Worm (Caenorhabditis elegans) whole organism, young adult: Measurements from ENCODE around the gene K01A6.7.

Experiments used
- B0019.2 ChIP-seq: fragments of 200-800 bp; sonication (Bioruptor generic); conservative IDR thresholded peaks from 2 replicates; pipeline ENCODE4 v1.3.6; 2022; ENCODE audit warnings: missing genetic modification reagents, missing genetic modification characterization, missing compliant biosample characterization
- B0336.3 ChIP-seq: fragments of 200-800 bp; sonication (Bioruptor generic); IDR thresholded peaks from 2 replicates; pipeline ENCODE4 v1.3.6; 2022; ENCODE audit warnings: missing genetic modification characterization, missing compliant biosample characterization
- F10E7.11 ChIP-seq: sonication (generic microtip); optimal IDR thresholded peaks from 2 replicates; lab custom pipeline; 2017; ENCODE audit warnings: mild to moderate bottlenecking, missing genetic modification characterization, moderate library complexity, missing compliant biosample characterization
- F22D6.2 ChIP-seq: sonication (generic microtip); optimal IDR thresholded peaks from 2 replicates; lab custom pipeline; 2016; ENCODE audit warnings: mild to moderate bottlenecking, missing genetic modification characterization, missing compliant biosample characterization
- F57A8.1 ChIP-seq: fragments of 200-800 bp; sonication (Bioruptor generic); optimal IDR thresholded peaks from 2 replicates; lab custom pipeline; 2018; ENCODE audit warnings: mild to moderate bottlenecking, missing genetic modification characterization, moderate library complexity, missing compliant biosample characterization
- F57C9.4 ChIP-seq: sonication (generic microtip); optimal IDR thresholded peaks from 2 replicates; lab custom pipeline; 2017; ENCODE audit warnings: mild to moderate bottlenecking, missing genetic modification characterization, missing compliant biosample characterization
- K11D2.4 ChIP-seq: fragments of 200-800 bp; sonication (Bioruptor generic); IDR thresholded peaks from 2 replicates; pipeline ENCODE4 v1.3.6; 2022; ENCODE audit warnings: missing genetic modification reagents, missing genetic modification characterization, missing compliant biosample characterization
- K12H6.12 ChIP-seq: fragments of 200-800 bp; sonication (Bioruptor generic); optimal IDR thresholded peaks from 2 replicates; lab custom pipeline; 2018; ENCODE audit warnings: mild to moderate bottlenecking, missing genetic modification characterization, missing compliant biosample characterization
- Y56A3A.18 ChIP-seq: fragments of 200-800 bp; sonication (Bioruptor generic); IDR thresholded peaks from 2 replicates; pipeline ENCODE4 v1.3.6; 2022; ENCODE audit warnings: missing genetic modification reagents, missing genetic modification characterization, missing compliant biosample characterization
- akir-1 ChIP-seq: fragments of 200-800 bp; sonication (Bioruptor generic); optimal IDR thresholded peaks from 2 replicates; lab custom pipeline; 2018; ENCODE audit warnings: mild to moderate bottlenecking, missing genetic modification characterization, moderate library complexity, missing compliant biosample characterization
- bed-1 ChIP-seq: fragments of 200-800 bp; sonication (Bioruptor generic); IDR thresholded peaks from 2 replicates; pipeline ENCODE4 v1.3.6; 2022; ENCODE audit warnings: missing genetic modification reagents, missing genetic modification characterization, missing compliant biosample characterization
- cebp-1 ChIP-seq, 2 experiments: fragments of 200-800 bp in 1 of 2; sonication (Bioruptor generic) in 1 of 2; sonication (generic microtip) in 1 of 2; IDR thresholded peaks in 1 of 2; optimal IDR thresholded peaks in 1 of 2; 2 replicates each; pipeline versions ENCODE4 v1.3.6 to Lab custom; 2017 to 2022; ENCODE audit warnings: missing compliant biosample characterization in 2 of 2, missing genetic modification characterization in 2 of 2, mild to moderate bottlenecking in 1 of 2, missing genetic modification reagents in 1 of 2, moderate library complexity in 1 of 2
- ceh-27 ChIP-seq: fragments of 200-800 bp; sonication (Bioruptor generic); optimal IDR thresholded peaks from 2 replicates; lab custom pipeline; 2018; ENCODE audit warnings: mild to moderate bottlenecking, missing genetic modification characterization, moderate library complexity, missing compliant biosample characterization
- ceh-79 ChIP-seq: sonication (generic microtip); optimal IDR thresholded peaks from 2 replicates; lab custom pipeline; 2017; ENCODE audit warnings: mild to moderate bottlenecking, missing genetic modification characterization, missing compliant biosample characterization
- dpff-1 ChIP-seq: sonication (generic microtip); optimal IDR thresholded peaks from 2 replicates; lab custom pipeline; 2017; ENCODE audit warnings: mild to moderate bottlenecking, missing genetic modification characterization, missing compliant biosample characterization
- fkh-3 ChIP-seq: sonication (generic microtip); optimal IDR thresholded peaks from 2 replicates; lab custom pipeline; 2016; ENCODE audit warnings: mild to moderate bottlenecking, missing genetic modification characterization, missing compliant biosample characterization
- hmg-1.2 ChIP-seq: fragments of 200-800 bp; sonication (Bioruptor generic); IDR thresholded peaks from 2 replicates; pipeline ENCODE4 v1.3.6; 2022; ENCODE audit warnings: missing genetic modification reagents, missing genetic modification characterization, missing compliant biosample characterization
- lin-35 ChIP-seq, 3 experiments: fragments of 150-350 bp in 2 of 3; sonication (generic microtip) in 1 of 3; optimal IDR thresholded peaks; 2 replicates each; lab custom pipeline; 2014 to 2018; ENCODE audit warnings: missing biosample characterization in 3 of 3, missing genetic modification characterization in 3 of 3, missing genetic modification reagents in 3 of 3
- lin-54 ChIP-seq: fragments of 200-800 bp; sonication (Bioruptor generic); optimal IDR thresholded peaks from 2 replicates; lab custom pipeline; 2018; ENCODE audit warnings: mild to moderate bottlenecking, missing genetic modification characterization, missing compliant biosample characterization
- lir-1 ChIP-seq: fragments of 200-800 bp; sonication (Bioruptor generic); conservative IDR thresholded peaks from 2 replicates; pipeline ENCODE4 v1.3.6; 2022; ENCODE audit warnings: missing genetic modification reagents, missing genetic modification characterization, missing compliant biosample characterization
- madf-10 ChIP-seq: sonication (generic microtip); optimal IDR thresholded peaks from 2 replicates; lab custom pipeline; 2016; ENCODE audit warnings: mild to moderate bottlenecking, missing genetic modification characterization, missing compliant biosample characterization
- madf-8 ChIP-seq: fragments of 200-800 bp; sonication (Bioruptor generic); conservative IDR thresholded peaks from 2 replicates; pipeline ENCODE4 v1.3.6; 2022; ENCODE audit warnings: missing genetic modification reagents, missing genetic modification characterization, missing compliant biosample characterization
- nhr-80 ChIP-seq: sonication (generic microtip); optimal IDR thresholded peaks from 2 replicates; lab custom pipeline; 2016; ENCODE audit warnings: missing genetic modification characterization, missing compliant biosample characterization
- repo-1 ChIP-seq: sonication (generic microtip); optimal IDR thresholded peaks from 2 replicates; lab custom pipeline; 2017; ENCODE audit warnings: mild to moderate bottlenecking, missing genetic modification characterization, missing compliant biosample characterization
- rpc-1 ChIP-seq, 2 experiments: fragments of 150-350 bp in 1 of 2; sonication (generic microtip) in 1 of 2; optimal IDR thresholded peaks; 2 replicates each; lab custom pipeline; 2014 to 2018; ENCODE audit warnings: missing biosample characterization in 1 of 2, missing genetic modification characterization in 1 of 2, missing genetic modification reagents in 1 of 2, missing genotype in 1 of 2
- xnd-1 ChIP-seq: sonication (generic microtip); optimal IDR thresholded peaks from 2 replicates; lab custom pipeline; 2016; ENCODE audit warnings: missing genotype, missing genetic modification reagents, missing genetic modification characterization, missing compliant biosample characterization
- ztf-6 ChIP-seq: fragments of 200-800 bp; sonication (Bioruptor generic); IDR thresholded peaks from 2 replicates; pipeline ENCODE4 v1.3.6; 2022; ENCODE audit warnings: missing genetic modification reagents, missing genetic modification characterization, missing compliant biosample characterization

K01A6.7 gene

DNA sequence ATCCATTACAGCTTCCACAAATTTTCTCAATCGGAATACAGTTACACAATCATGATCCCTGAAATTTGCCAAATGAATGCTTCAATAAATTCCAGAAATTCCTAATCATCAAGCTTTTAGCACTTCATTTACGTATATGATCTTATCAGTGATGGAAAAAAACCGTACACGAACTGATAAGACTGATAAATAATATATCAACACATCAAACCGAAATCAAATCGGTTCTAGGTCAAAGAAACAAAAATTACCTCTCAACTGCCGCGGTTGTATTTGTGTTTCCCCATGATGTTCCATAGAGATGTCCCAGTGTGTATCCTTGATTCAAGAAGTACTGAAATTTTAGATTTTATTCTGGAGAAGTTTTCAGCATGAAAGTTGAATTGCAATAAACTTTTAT, 32.7 kb upstream of the K01A6.7 start:
- peak; percentile 57 for TF ChIP-seq nhr-80
- no peak for TF ChIP-seq rpc-1 (optimal IDR thresholded peaks at IDR 0.05; lab: Kevin White, UChicago)
- TF ChIP-seq rpc-1 (tag; optimal IDR thresholded peaks at IDR 0.05; lab: Kevin White, UChicago), result no peak
- no peak for TF ChIP-seq madf-10 (tag; lab: Kevin White, UChicago)
- no peak for TF ChIP-seq ceh-79 (tag; lab: Kevin White, UChicago)
- TF ChIP-seq F10E7.11, result no peak
- TF ChIP-seq akir-1 (GFP tag; lab: Kevin White, UChicago), result no peak
- no peak for TF ChIP-seq F57A8.1 (GFP tag; lab: Kevin White, UChicago)

DNA sequence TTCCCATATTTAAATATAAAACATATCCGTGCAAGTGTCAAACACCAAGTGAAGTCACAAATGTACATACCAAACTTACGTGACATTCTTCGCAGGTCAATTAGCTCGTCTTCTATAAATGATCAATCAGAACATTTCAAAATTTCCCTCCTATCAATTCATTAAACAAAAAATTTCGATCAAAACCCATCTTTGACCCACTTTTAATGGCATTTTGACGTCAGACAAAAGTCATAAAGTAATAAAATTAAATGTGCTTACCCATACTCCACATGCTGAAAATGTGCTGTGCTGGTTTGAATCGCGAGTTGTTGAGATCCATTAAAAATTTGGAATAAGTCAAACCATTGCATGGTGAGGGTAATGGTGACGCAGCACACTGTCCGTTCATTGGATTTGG, 31.4 kb upstream of the K01A6.7 start:
- TF ChIP-seq dpff-1 (tag; lab: Kevin White, UChicago) (no peak), nhr-80 (peak; percentile 24), lir-1 (GFP tag; lab: Robert Waterston, UW) (no peak)
- TF ChIP-seq, all 124 proteins: peak for 1

DNA sequence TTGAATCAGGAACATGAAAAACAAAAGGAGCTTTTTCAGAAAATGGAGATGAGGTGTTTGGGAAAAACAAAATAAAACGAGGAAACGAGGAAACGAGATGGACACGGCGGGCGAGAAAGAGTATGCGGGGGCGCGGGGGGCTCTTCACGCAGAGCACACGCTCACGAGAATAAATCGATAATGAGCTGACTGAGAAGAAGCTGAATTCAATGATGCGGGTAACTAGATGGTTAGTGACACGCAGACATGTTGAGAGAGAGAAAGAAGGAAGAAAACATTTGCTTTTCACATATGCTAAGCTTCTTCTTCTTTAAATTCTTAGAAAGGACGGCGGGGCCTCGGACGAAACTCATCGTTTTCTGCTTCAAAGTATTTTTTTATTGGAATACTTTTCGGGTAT, 27.1 kb upstream of the K01A6.7 start:
- TF ChIP-seq K12H6.12, result peak; percentile 1
- TF ChIP-seq K11D2.4 (GFP tag; lab: Robert Waterston, UW), result peak; percentile 43; the same call in 1 of the 2 replicates
- no peak for TF ChIP-seq hmg-1.2 (GFP tag; lab: Robert Waterston, UW)
- TF ChIP-seq, all 124 proteins: peak for 2

DNA sequence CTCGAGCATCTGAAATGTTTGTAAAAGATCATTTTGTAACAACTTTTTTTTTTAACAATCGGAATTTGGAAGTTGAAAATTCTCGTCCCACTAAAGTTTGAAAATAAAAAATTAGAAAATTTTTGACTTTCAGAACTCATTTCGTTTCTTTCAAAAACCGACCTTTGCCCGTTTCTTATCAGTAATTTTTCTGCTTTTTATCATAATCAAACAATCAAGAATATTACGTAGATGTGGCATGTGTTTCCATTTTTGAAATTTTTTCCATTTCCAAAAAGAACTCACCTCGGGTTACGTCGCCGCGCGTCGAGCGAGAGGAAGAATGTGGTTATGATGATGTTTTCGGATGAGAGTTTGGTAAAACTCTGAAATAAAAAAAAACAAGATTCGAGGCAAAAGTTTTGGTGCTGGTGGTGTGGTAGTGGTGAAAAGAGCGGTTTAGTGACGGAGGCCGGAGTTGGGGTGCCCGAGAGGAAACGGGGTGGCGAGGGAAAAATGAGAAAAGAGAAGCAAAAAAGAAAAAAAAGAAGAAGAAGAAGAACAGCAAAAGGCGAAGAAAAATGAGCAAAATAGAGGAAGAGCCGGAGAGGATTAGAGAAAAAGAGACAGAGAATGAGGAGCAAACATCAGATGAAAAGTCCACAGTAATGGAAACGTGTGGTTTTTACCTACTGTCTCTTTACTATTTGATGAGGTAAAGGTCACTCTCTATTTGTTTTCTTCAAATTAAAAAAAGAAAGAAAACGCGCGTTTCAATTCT, 22.5 kb upstream of the K01A6.7 start, which contains the start of gene T12A7.2:
T12A7.2 (minus strand) TSS at position 412 of the 760 bp plus-strand sequence.
- TF ChIP-seq F57C9.4 (tag; lab: Kevin White, UChicago), result no peak
- peak in 1 of 3 experiments; percentile 23 for TF ChIP-seq lin-35 (GFP tag; optimal IDR thresholded peaks at IDR 0.05; lab: Kevin White, UChicago)
- peak; percentile 9 for TF ChIP-seq K12H6.12
- TF ChIP-seq F22D6.2 (tag; lab: Kevin White, UChicago), result no peak
- no peak for TF ChIP-seq ceh-27 (GFP tag; lab: Kevin White, UChicago)
- peak; percentile 30; the same call in 1 of the 2 replicates for TF ChIP-seq hmg-1.2 (GFP tag; lab: Robert Waterston, UW)
- no peak for TF ChIP-seq repo-1 (tag; lab: Kevin White, UChicago)
- TF ChIP-seq madf-8 (GFP tag; lab: Robert Waterston, UW), result no peak
- TF ChIP-seq lin-54 (GFP tag; lab: Kevin White, UChicago), result no peak
- TF ChIP-seq nhr-80, result peak; percentile 28

DNA sequence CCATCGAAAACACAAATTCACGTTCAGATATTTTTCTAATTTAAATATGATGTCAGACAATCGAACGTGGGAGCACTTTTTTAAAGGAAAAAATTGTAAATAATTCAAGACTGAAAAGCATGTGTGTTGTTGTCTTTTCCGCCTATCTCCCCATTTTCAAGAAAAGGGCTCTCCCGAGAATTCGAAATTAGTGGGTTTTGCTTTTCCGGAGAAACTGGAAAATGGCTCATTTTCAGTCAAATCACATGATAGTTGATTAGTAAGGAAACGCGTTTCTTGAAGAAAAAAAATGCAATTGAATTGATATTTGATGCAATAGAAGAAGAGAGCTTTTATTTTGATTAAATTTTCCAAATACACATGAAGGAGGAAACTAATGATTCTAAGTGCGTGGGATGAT, 21.5 kb upstream of the K01A6.7 start:
- TF ChIP-seq bed-1 (GFP tag; lab: Robert Waterston, UW), result no peak
- TF ChIP-seq fkh-3 (tag; lab: Kevin White, UChicago), result no peak
- TF ChIP-seq, all 124 proteins: peak for 0

DNA sequence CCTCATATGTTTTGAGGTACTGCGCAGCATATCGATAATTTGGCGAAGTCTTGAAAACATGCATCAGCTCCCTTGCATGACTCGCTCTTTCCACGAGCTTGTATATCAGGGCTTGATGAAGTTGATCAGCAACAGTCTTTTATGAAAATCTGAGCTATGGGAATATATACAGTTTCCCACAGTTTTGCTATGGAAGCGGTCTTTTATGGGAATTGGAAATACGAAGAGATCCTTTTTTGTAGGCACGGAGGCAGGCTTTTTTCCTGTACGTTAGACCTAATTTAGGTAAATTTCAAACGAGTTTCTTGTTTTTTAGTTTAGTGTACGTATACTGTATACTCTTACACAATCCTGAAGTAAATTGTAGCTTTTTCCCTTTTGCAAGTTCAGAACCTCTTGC, 17.5 kb upstream of the K01A6.7 start, which contains the start of gene T12A7.9:
T12A7.9 (minus strand) TSS at position 101 of the 400 bp plus-strand sequence.
- TF ChIP-seq cebp-1 (GFP tag; IDR thresholded peaks at IDR 0.05; lab: Robert Waterston, UW), result no peak
- TF ChIP-seq cebp-1 (tag; optimal IDR thresholded peaks at IDR 0.05; lab: Kevin White, UChicago), result peak; percentile 33
- TF ChIP-seq B0336.3 (GFP tag; lab: Robert Waterston, UW), result no peak
- 0 out of 2 replicates have a peak, but pooled peaks have one; percentile 22 for TF ChIP-seq Y56A3A.18 (GFP tag; lab: Robert Waterston, UW)

DNA sequence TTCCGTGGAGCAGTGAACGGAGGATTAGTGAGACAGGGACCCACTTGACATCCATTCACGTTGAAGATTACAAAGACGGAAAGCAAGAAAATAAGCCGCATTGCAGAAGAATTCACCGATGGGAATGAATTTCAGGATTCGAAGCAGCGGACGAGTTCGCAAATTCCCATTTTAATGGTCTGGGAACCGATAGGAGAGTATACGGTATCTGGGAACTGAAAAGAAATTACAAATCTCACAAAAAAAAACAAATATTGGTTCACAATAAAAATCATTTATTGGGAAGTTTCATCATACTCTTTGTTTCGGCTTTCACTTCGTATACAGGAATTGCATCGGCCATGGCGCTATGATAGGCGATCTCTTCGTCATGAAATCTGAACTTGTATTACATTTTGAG, 16.6 kb upstream of the K01A6.7 start, which contains the start of gene T12A7.10:
T12A7.10 (minus strand) TSS at position 101 of the 400 bp plus-strand sequence.
- TF ChIP-seq K12H6.12, result no peak
- TF ChIP-seq lir-1 (GFP tag; lab: Robert Waterston, UW), result no peak
- TF ChIP-seq ztf-6 (GFP tag; lab: Robert Waterston, UW), result no peak
- no peak for TF ChIP-seq xnd-1
- no peak for TF ChIP-seq B0019.2 (GFP tag; lab: Robert Waterston, UW)
